Fruit fly (Drosophila melanogaster): ENCODE results near the gene CG43844.
A peak's percentile ranks its signal among the peaks of the same experiment; 100 is the strongest.

Gene CG43844

DNA sequence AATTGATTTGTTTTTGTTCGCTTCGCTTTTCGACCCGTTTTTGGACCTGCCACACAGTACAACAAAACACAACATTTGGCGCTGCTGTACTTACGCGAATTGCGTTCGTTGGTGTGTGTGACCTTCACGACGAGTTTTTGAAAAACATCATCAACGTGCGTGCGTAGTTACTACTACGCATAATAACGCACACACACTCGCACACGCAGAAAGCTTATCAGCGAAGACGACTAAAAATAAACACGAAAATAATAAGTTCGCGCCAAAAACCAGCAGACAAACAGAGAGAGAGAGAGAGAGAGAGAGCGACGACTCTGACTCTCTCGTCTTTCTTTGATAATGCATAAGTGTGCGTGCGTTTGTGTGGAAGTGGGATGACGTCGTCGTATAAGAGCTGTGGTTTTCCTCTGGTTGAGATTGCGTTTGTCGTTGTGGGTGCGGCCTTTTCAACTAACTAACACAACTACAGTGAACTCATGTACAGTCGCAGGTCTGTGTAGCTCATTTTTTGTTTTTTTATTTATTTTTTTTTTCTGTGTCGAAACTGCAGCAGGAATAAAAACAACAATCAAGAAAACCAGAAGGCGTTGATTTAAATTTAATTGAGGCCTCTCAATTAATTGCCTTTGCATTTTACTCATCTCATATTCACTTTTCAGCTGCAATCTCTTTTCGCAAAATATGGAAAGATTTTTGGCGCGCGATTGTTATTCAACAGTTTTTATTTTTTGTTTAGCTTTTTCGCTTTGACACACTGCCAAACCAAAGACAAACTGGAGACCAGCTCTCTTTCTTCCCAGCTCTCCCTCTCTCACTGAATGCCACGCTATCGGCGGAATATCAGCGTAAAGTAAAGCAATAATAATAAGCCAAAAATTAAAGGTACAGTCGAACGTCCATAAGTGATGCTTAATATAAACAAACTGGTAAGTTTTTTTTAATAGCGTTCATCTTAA, 35.4 kb upstream of the CG43844 start (continued):
- TF ChIP-seq CG15696 (tag; optimal IDR thresholded peaks at IDR 0.05) (no peak), CG4360 (GFP tag; IDR thresholded peaks at IDR 0.05) (0 out of 2 replicates have a peak, but pooled peaks have one; percentile 19), CG18599 (GFP tag; optimal IDR thresholded peaks at IDR 0.05) (no peak), D19B (GFP tag; optimal IDR thresholded peaks at IDR 0.05) (peak; percentile 7), CG10147 (GFP tag; optimal IDR thresholded peaks at IDR 0.05) (no peak), sim (GFP tag; IDR thresholded peaks at IDR 0.05) (no peak; the same call in 1 of the 2 replicates), Deaf1 (tag; optimal IDR thresholded peaks at IDR 0.05) (peak; percentile 55), jing (GFP tag; optimal IDR thresholded peaks at IDR 0.05) (no peak), CG14441 (GFP tag; IDR thresholded peaks at IDR 0.05) (peak; percentile 16; the same call in 1 of the 2 replicates), BtbVII (GFP tag; optimal IDR thresholded peaks at IDR 0.05) (peak; percentile 28), CG7987 (GFP tag; optimal IDR thresholded peaks at IDR 0.05) (peak; percentile 66), CG17802 (tag; optimal IDR thresholded peaks at IDR 0.05) (peak; percentile 30), ind (GFP tag; optimal IDR thresholded peaks at IDR 0.05) (no peak), corto (GFP tag; optimal IDR thresholded peaks at IDR 0.05) (peak; percentile 78), Dek (tag; optimal IDR thresholded peaks at IDR 0.05) (no peak), pros (GFP tag; optimal IDR thresholded peaks at IDR 0.05) (peak; percentile 78), gro (GFP tag; optimal IDR thresholded peaks at IDR 0.05) (peak; percentile 68), Fer1 (GFP tag; optimal IDR thresholded peaks at IDR 0.05) (peak; percentile 15), exex (tag; optimal IDR thresholded peaks at IDR 0.05) (peak; percentile 54), CrebB (tag; optimal IDR thresholded peaks at IDR 0.05) (peak; percentile 24), chif (GFP tag; optimal IDR thresholded peaks at IDR 0.05) (no peak), CG12769 (tag; optimal IDR thresholded peaks at IDR 0.05) (peak; percentile 80), trem (tag; optimal IDR thresholded peaks at IDR 0.05) (no peak), Pdp1 (GFP tag; optimal IDR thresholded peaks at IDR 0.05) (peak in 1 of 2 experiments; percentile 89), ftz-f1 (GFP tag; optimal IDR thresholded peaks at IDR 0.05) (peak; percentile 96), tna (GFP tag; IDR thresholded peaks at IDR 0.05; ENCODE audit: partially characterized antibody) (no peak), zen (tag; optimal IDR thresholded peaks at IDR 0.05) (no peak), sug (tag; optimal IDR thresholded peaks at IDR 0.05) (peak; percentile 44), Chrac-16 (GFP tag; optimal IDR thresholded peaks at IDR 0.05) (peak; percentile 1), ERR (GFP tag; optimal IDR thresholded peaks at IDR 0.05) (peak; percentile 86), Adf1 (GFP tag; IDR thresholded peaks at IDR 0.05) (peak; percentile 45; the same call in 1 of the 2 replicates), gsb (GFP tag; IDR thresholded peaks at IDR 0.05) (no peak), Sin3A (optimal IDR thresholded peaks at IDR 0.05) (no peak), Opbp (GFP tag; IDR thresholded peaks at IDR 0.05; ENCODE audit: partially characterized antibody) (0 out of 3 replicates have a peak, but pooled peaks have one; percentile 9), HLH54F (GFP tag; optimal IDR thresholded peaks at IDR 0.05) (no peak), crc (GFP tag; optimal IDR thresholded peaks at IDR 0.05) (no peak), Trl (optimal IDR thresholded peaks at IDR 0.05) (peak; percentile 95 to 98), Trl (GFP tag; optimal IDR thresholded peaks at IDR 0.05) (peak; percentile 63), cad (GFP tag; optimal IDR thresholded peaks at IDR 0.05) (no peak), sqz (GFP tag; optimal IDR thresholded peaks at IDR 0.05) (peak; percentile 86), zfh2 (GFP tag; optimal IDR thresholded peaks at IDR 0.05) (peak; percentile 32), CG13894 (tag; optimal IDR thresholded peaks at IDR 0.05) (peak; percentile 76), Med (GFP tag) (peak; percentile 68), CG6765 (GFP tag; optimal IDR thresholded peaks at IDR 0.05) (no peak), CG34376 (GFP tag; optimal IDR thresholded peaks at IDR 0.05) (peak; percentile 3), hkb (optimal IDR thresholded peaks at IDR 0.05) (no peak), hkb (GFP tag; IDR thresholded peaks at IDR 0.05) (no peak), Hsf (GFP tag; optimal IDR thresholded peaks at IDR 0.05) (peak; percentile 5), CG1832 (GFP tag; optimal IDR thresholded peaks at IDR 0.05) (peak; percentile 66)

Measured in whole organism, embryonic.